4 fruit fly cellular contexts compared by ENCODE assay signal in the genomic region with DNA sequence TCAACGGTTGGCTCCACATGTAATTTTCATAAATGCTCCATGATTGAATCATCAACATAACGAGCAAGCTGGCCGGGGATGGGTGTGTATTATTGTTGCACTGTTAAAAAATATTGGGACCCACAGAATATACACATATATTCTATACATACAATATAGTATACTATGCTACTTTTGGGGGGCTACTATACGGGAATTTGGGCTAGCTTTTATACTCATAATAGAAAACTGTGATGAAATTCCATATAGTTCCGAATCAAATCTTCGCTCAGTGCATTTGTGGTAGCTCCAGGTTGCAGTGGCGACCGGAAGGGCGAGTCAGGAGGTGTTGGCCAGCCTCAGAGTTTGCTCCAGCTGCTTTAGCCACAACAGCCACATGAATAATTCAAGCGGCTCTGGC.
TF ChIP-seq lines count a peak whose summit lies in the region.

No protein-coding gene starts in this region.

- TF ChIP-seq CTCF in whole organism, embryonic (GFP tag; optimal IDR thresholded peaks at IDR 0.05; lab: Kevin White, UChicago): no peak

TF ChIP-seq in whole organism, embryonic, 481 proteins besides CTCF, POLR2A, EP300 and RAD21:
- TF ChIP-seq esg (GFP tag; conservative IDR thresholded peaks at IDR 0.05; lab: Robert Waterston, UW) (no peak), nom (GFP tag; optimal IDR thresholded peaks at IDR 0.05; lab: Kevin White, UChicago) (peak; percentile 29), gem (tag; optimal IDR thresholded peaks at IDR 0.05; lab: Kevin White, UChicago) (peak; percentile 3), en (GFP tag; optimal IDR thresholded peaks at IDR 0.05; lab: Kevin White, UChicago) (no peak), CG12155 (GFP tag; optimal IDR thresholded peaks at IDR 0.05; lab: Kevin White, UChicago) (no peak), row (GFP tag; IDR thresholded peaks at IDR 0.05; lab: Robert Waterston, UW) (0 out of 3 replicates have a peak, but pooled peaks have one; percentile 21), Poxn (GFP tag; IDR thresholded peaks at IDR 0.05; lab: Robert Waterston, UW) (no peak), Med (GFP tag; lab: Kevin White, UChicago) (peak; percentile 31), Adf1 (GFP tag; IDR thresholded peaks at IDR 0.05; lab: Robert Waterston, UW) (no peak), vvl (GFP tag; IDR thresholded peaks at IDR 0.05; lab: Robert Waterston, UW) (no peak), Aef1 (GFP tag; IDR thresholded peaks at IDR 0.05; lab: Robert Waterston, UW) (no peak), C15 (GFP tag; IDR thresholded peaks at IDR 0.05; lab: Robert Waterston, UW) (no peak), Dip2 (GFP tag; IDR thresholded peaks at IDR 0.05; lab: Robert Waterston, UW) (no peak), MTF-1 (GFP tag; optimal IDR thresholded peaks at IDR 0.05; lab: Kevin White, UChicago; ENCODE audit: borderline replicate concordance) (no peak), CG18619 (GFP tag; optimal IDR thresholded peaks at IDR 0.05; lab: Kevin White, UChicago) (no peak), lmd (GFP tag; IDR thresholded peaks at IDR 0.05; lab: Robert Waterston, UW) (0 out of 2 replicates have a peak, but pooled peaks have one; percentile 14), bsh (GFP tag; optimal IDR thresholded peaks at IDR 0.05; lab: Kevin White, UChicago) (peak in 1 of 2 experiments; percentile 38), PHDP (tag; optimal IDR thresholded peaks at IDR 0.05; lab: Kevin White, UChicago) (no peak), Doc3 (GFP tag; IDR thresholded peaks at IDR 0.05; lab: Robert Waterston, UW; ENCODE audit: partially characterized antibody) (no peak), Drgx (GFP tag; IDR thresholded peaks at IDR 0.05; lab: Robert Waterston, UW) (0 out of 2 replicates have a peak, but pooled peaks have one; percentile 39)

TF ChIP-seq in whole organism, prepupa, 60 proteins besides CTCF, POLR2A, EP300 and RAD21 (continues in another document):
- TF ChIP-seq CG10669 (GFP tag; optimal IDR thresholded peaks at IDR 0.05; lab: Kevin White, UChicago) (peak; percentile 69), CG6163 (GFP tag; IDR thresholded peaks at IDR 0.05; lab: Robert Waterston, UW) (peak; percentile 83), pdm3 (GFP tag; optimal IDR thresholded peaks at IDR 0.05; lab: Kevin White, UChicago) (peak; percentile 54), Smox (GFP tag; optimal IDR thresholded peaks at IDR 0.05; lab: Kevin White, UChicago) (no peak), CG3032 (tag; optimal IDR thresholded peaks at IDR 0.05; lab: Kevin White, UChicago) (peak; percentile 67), Hr39 (GFP tag; optimal IDR thresholded peaks at IDR 0.05; lab: Kevin White, UChicago) (no peak), vri (GFP tag; optimal IDR thresholded peaks at IDR 0.05; lab: Kevin White, UChicago) (no peak), achi (GFP tag; optimal IDR thresholded peaks at IDR 0.05; lab: Kevin White, UChicago) (peak; percentile 65), CG8319 (GFP tag; optimal IDR thresholded peaks at IDR 0.05; lab: Kevin White, UChicago) (peak; percentile 38), Eip78C (GFP tag; lab: Kevin White, UChicago) (peak; percentile 90), Hr38 (GFP tag; optimal IDR thresholded peaks at IDR 0.05; lab: Kevin White, UChicago) (no peak), fkh (GFP tag; optimal IDR thresholded peaks at IDR 0.05; lab: Kevin White, UChicago) (no peak), Sox102F (GFP tag; optimal IDR thresholded peaks at IDR 0.05; lab: Kevin White, UChicago) (peak; percentile 26), svp (GFP tag; lab: Kevin White, UChicago) (peak; percentile 73), Eip93F (GFP tag; optimal IDR thresholded peaks at IDR 0.05; lab: Kevin White, UChicago) (no peak), acj6 (GFP tag; optimal IDR thresholded peaks at IDR 0.05; lab: Kevin White, UChicago) (peak; percentile 59), CG3919 (GFP tag; optimal IDR thresholded peaks at IDR 0.05; lab: Kevin White, UChicago) (no peak), Gug (GFP tag; IDR thresholded peaks at IDR 0.05; lab: Robert Waterston, UW) (peak; percentile 56; the same call in 1 of the 2 replicates), CG1621 (tag; optimal IDR thresholded peaks at IDR 0.05; lab: Kevin White, UChicago) (peak; percentile 63), CG10631 (GFP tag; optimal IDR thresholded peaks at IDR 0.05; lab: Kevin White, UChicago) (peak; percentile 74), dac (GFP tag; optimal IDR thresholded peaks at IDR 0.05; lab: Kevin White, UChicago) (no peak), topi (GFP tag; optimal IDR thresholded peaks at IDR 0.05; lab: Kevin White, UChicago) (peak; percentile 40), Ets96B (tag; optimal IDR thresholded peaks at IDR 0.05; lab: Kevin White, UChicago) (peak; percentile 66), CG16779 (tag; optimal IDR thresholded peaks at IDR 0.05; lab: Kevin White, UChicago) (no peak)

TF ChIP-seq in whole organism, pupa, 21 proteins besides CTCF, POLR2A, EP300 and RAD21:
- TF ChIP-seq D1 (tag; optimal IDR thresholded peaks at IDR 0.05; lab: Kevin White, UChicago) (peak; percentile 25), CG13204 (GFP tag; optimal IDR thresholded peaks at IDR 0.05; lab: Kevin White, UChicago) (no peak), rn (GFP tag; IDR thresholded peaks at IDR 0.05; lab: Robert Waterston, UW) (no peak), CG34367 (tag; optimal IDR thresholded peaks at IDR 0.05; lab: Kevin White, UChicago) (peak; percentile 54), Pif1A (GFP tag; optimal IDR thresholded peaks at IDR 0.05; lab: Kevin White, UChicago) (peak; percentile 82), CG12605 (GFP tag; IDR thresholded peaks at IDR 0.05; lab: Robert Waterston, UW) (peak; percentile 68), CG14655 (GFP tag; optimal IDR thresholded peaks at IDR 0.05; lab: Kevin White, UChicago) (peak; percentile 72), CG4496 (GFP tag; IDR thresholded peaks at IDR 0.05; lab: Robert Waterston, UW) (peak; percentile 66; the same call in 1 of the 3 replicates), CG8159 (tag; optimal IDR thresholded peaks at IDR 0.05; lab: Kevin White, UChicago) (peak; percentile 73), CG17806 (tag; optimal IDR thresholded peaks at IDR 0.05; lab: Kevin White, UChicago) (peak; percentile 68), gl (tag; optimal IDR thresholded peaks at IDR 0.05; lab: Kevin White, UChicago) (no peak), EcR (GFP tag; optimal IDR thresholded peaks at IDR 0.05; lab: Kevin White, UChicago) (no peak), CG10348 (GFP tag; IDR thresholded peaks at IDR 0.05; lab: Robert Waterston, UW) (no peak), fd96Ca (GFP tag; IDR thresholded peaks at IDR 0.05; lab: Robert Waterston, UW) (peak; percentile 76), Pif1B (GFP tag; optimal IDR thresholded peaks at IDR 0.05; lab: Kevin White, UChicago) (peak; percentile 56), CG8301 (tag; optimal IDR thresholded peaks at IDR 0.05; lab: Kevin White, UChicago) (peak; percentile 56), CG9948 (tag; optimal IDR thresholded peaks at IDR 0.05; lab: Kevin White, UChicago) (peak; percentile 61), CG15710 (tag; optimal IDR thresholded peaks at IDR 0.05; lab: Kevin White, UChicago) (peak; percentile 63), Snoo (tag; optimal IDR thresholded peaks at IDR 0.05; lab: Kevin White, UChicago) (no peak), CG32121 (GFP tag; IDR thresholded peaks at IDR 0.05; lab: Robert Waterston, UW) (0 out of 2 replicates have a peak, but pooled peaks have one; percentile 20), Ets98B (GFP tag; IDR thresholded peaks at IDR 0.05; lab: Robert Waterston, UW) (peak; percentile 33; the same call in 1 of the 2 replicates)

TF ChIP-seq in whole organism, wandering third instar larva, 38 proteins besides CTCF, POLR2A, EP300 and RAD21:
- TF ChIP-seq foxo (GFP tag; optimal IDR thresholded peaks at IDR 0.05; lab: Kevin White, UChicago) (peak in 1 of 2 experiments; percentile 22), HLH106 (tag; optimal IDR thresholded peaks at IDR 0.05; lab: Kevin White, UChicago) (peak; percentile 3), fru (GFP tag; optimal IDR thresholded peaks at IDR 0.05; lab: Kevin White, UChicago) (peak; percentile 26), h (GFP tag; optimal IDR thresholded peaks at IDR 0.05; lab: Kevin White, UChicago) (peak; percentile 16), OdsH (GFP tag; optimal IDR thresholded peaks at IDR 0.05; lab: Kevin White, UChicago) (no peak), br (GFP tag; optimal IDR thresholded peaks at IDR 0.05; lab: Kevin White, UChicago) (no peak)

Comparison
In these comparisons a context has a peak if more than half of its experiments do, and no peak if none do; other contexts are left out.
1. Of the 7 proteins assayed by ChIP-seq in both whole organism, embryonic and whole organism, prepupa: peak only in whole organism, embryonic: none; only in whole organism, prepupa: Gug, Lpt and Sox102F; in both: none; in neither: 4.